Fruit fly (Drosophila melanogaster): ENCODE results near the gene Acer.

Gene Acer

DNA sequence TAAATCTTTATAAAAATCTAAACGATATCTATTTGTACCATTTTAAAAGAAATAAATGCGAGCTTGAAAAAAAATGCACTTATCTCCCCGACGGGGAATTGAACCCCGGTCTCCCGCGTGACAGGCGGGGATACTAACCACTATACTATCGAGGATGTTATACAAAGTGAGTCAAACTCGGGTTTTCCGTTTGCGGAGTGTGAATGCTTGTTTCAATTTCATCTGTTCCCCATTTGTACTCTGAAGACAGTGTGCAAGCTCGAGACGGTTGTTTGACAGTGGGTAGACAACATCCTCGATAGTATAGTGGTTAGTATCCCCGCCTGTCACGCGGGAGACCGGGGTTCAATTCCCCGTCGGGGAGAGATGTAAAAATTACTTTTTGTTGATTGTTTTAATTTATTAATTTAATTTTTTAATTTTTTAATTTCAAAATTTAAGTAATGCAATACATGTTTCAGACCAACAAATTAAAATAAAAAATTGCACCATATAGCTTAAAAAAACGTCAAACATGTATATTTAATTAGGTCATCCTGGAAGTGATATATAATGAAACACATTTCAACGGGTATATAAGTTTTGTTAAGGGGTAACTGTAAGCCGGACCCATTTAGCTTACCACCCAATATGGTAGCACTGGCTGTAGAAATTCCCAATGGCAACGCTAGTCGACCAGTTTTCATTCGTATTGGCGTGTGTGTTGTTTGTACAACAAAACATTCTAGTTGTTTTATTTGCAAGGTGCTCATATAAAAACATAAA is 19.9 kb downstream of the Acer start, which contains the start of gene Sema1a (continued):
- TF ChIP-seq Eip74EF (GFP tag; optimal IDR thresholded peaks at IDR 0.05): peak in 1 of 2 experiments; percentile 68
- TF ChIP-seq grau (tag; optimal IDR thresholded peaks at IDR 0.05): peak; percentile 87
- TF ChIP-seq hkb (optimal IDR thresholded peaks at IDR 0.05): no peak
- peak; percentile 74; the same call in 1 of the 2 replicates for TF ChIP-seq hkb (GFP tag; IDR thresholded peaks at IDR 0.05)
- peak; percentile 73; the same call in 2 of the 3 replicates for TF ChIP-seq Dbx (GFP tag; IDR thresholded peaks at IDR 0.05)
- peak; percentile 33 for TF ChIP-seq disco-r (GFP tag; optimal IDR thresholded peaks at IDR 0.05)
- peak; percentile 62 for TF ChIP-seq CG10366 (GFP tag; IDR thresholded peaks at IDR 0.05)
- peak; percentile 34 for TF ChIP-seq CG10209 (GFP tag; optimal IDR thresholded peaks at IDR 0.05)
- TF ChIP-seq CG31224 (GFP tag; IDR thresholded peaks at IDR 0.05): no peak; the same call in none of the 2 replicates
- no peak; the same call in 1 of the 2 replicates for TF ChIP-seq Rx (GFP tag; IDR thresholded peaks at IDR 0.05)
- peak; percentile 40 for TF ChIP-seq CTCF (GFP tag; optimal IDR thresholded peaks at IDR 0.05)
- peak; percentile 14 for TF ChIP-seq exex (tag; optimal IDR thresholded peaks at IDR 0.05)
- peak; percentile 83; the same call in 1 of the 2 replicates for TF ChIP-seq amos (GFP tag; IDR thresholded peaks at IDR 0.05; ENCODE audit: partially characterized antibody)
- no peak for TF ChIP-seq Lpt (GFP tag; optimal IDR thresholded peaks at IDR 0.05)
- no peak for TF ChIP-seq bigmax (GFP tag; optimal IDR thresholded peaks at IDR 0.05)
- no peak for TF ChIP-seq psq (GFP tag; optimal IDR thresholded peaks at IDR 0.05)
- TF ChIP-seq jing (GFP tag; optimal IDR thresholded peaks at IDR 0.05): no peak
- peak; percentile 25 for TF ChIP-seq CG34376 (GFP tag; optimal IDR thresholded peaks at IDR 0.05)
- no peak for TF ChIP-seq danr (GFP tag; IDR thresholded peaks at IDR 0.05)
- peak; percentile 61 for TF ChIP-seq bcd (GFP tag; optimal IDR thresholded peaks at IDR 0.05)
- TF ChIP-seq CG13775 (GFP tag; optimal IDR thresholded peaks at IDR 0.05): peak; percentile 66
- TF ChIP-seq CG4707 (GFP tag; optimal IDR thresholded peaks at IDR 0.05): peak; percentile 25
- TF ChIP-seq tna (GFP tag; IDR thresholded peaks at IDR 0.05; ENCODE audit: partially characterized antibody): peak; percentile 84
- TF ChIP-seq ttk (GFP tag; IDR thresholded peaks at IDR 0.05): no peak; the same call in 1 of the 2 replicates
- peak; percentile 74 for TF ChIP-seq HmgZ (tag; optimal IDR thresholded peaks at IDR 0.05)
- peak; percentile 66 for TF ChIP-seq NC2α (GFP tag; optimal IDR thresholded peaks at IDR 0.05)
- TF ChIP-seq Ssrp (tag; optimal IDR thresholded peaks at IDR 0.05): peak; percentile 76
- TF ChIP-seq CG2875 (GFP tag; optimal IDR thresholded peaks at IDR 0.05): peak; percentile 12
- no peak for TF ChIP-seq p53 (GFP tag; optimal IDR thresholded peaks at IDR 0.05)
- TF ChIP-seq nau (GFP tag; optimal IDR thresholded peaks at IDR 0.05): peak; percentile 47
- no peak for TF ChIP-seq CG6175 (GFP tag; IDR thresholded peaks at IDR 0.05)
- TF ChIP-seq CG10267 (tag; optimal IDR thresholded peaks at IDR 0.05): peak; percentile 36
- no peak for TF ChIP-seq CG8359 (GFP tag; optimal IDR thresholded peaks at IDR 0.05; ENCODE audit: borderline replicate concordance)
- peak; percentile 44; the same call in 1 of the 2 replicates for TF ChIP-seq stc (GFP tag; IDR thresholded peaks at IDR 0.05)
- no peak for TF ChIP-seq trh (GFP tag; optimal IDR thresholded peaks at IDR 0.05)
- TF ChIP-seq Med (GFP tag): peak; percentile 90
- no peak for TF ChIP-seq CG3838 (GFP tag; optimal IDR thresholded peaks at IDR 0.05)
- TF ChIP-seq zfh2 (GFP tag; optimal IDR thresholded peaks at IDR 0.05): peak; percentile 60
- peak; percentile 49 to 66 for TF ChIP-seq dpn (GFP tag; optimal IDR thresholded peaks at IDR 0.05)
- peak; percentile 11 for TF ChIP-seq abd-A (tag; optimal IDR thresholded peaks at IDR 0.05)
- TF ChIP-seq caup (GFP tag; optimal IDR thresholded peaks at IDR 0.05; ENCODE audit: severe bottlenecking): peak; percentile 17
- no peak for TF ChIP-seq corto (GFP tag; optimal IDR thresholded peaks at IDR 0.05)
- no peak for TF ChIP-seq ERR (GFP tag; optimal IDR thresholded peaks at IDR 0.05)
- no peak for TF ChIP-seq Hey (tag; optimal IDR thresholded peaks at IDR 0.05)
- TF ChIP-seq CG7271 (tag; optimal IDR thresholded peaks at IDR 0.05): no peak
- peak; percentile 50 for TF ChIP-seq CG8765 (GFP tag; IDR thresholded peaks at IDR 0.05)
- no peak for TF ChIP-seq CG11398 (GFP tag; optimal IDR thresholded peaks at IDR 0.05)
- no peak for TF ChIP-seq btn (GFP tag; optimal IDR thresholded peaks at IDR 0.05)
- TF ChIP-seq CG5953 (GFP tag; IDR thresholded peaks at IDR 0.05): 0 out of 2 replicates have a peak, but pooled peaks have one; percentile 52
